Comparison of ENCODE assay signal across 2 fruit fly cellular contexts in the genomic region with DNA sequence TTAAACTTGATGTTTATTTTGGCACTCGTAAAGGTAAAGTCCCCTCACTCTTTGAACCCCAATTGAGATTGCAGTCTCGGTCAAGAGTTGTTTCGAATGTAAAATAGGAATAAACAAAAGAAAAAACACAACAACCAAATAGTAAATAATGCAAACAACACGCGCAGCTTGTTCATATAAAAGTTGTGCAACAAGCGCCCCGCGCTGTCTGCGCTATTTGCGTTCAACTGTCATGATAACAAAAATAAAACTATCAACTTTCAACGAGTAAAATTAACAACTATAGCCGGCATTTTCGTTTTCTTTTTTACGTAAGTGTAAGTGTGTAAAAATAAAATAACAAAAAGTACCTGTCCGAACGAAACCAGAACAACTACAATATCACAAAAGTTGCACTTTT.
TF ChIP-seq lines count a peak whose summit lies in the region.

No protein-coding gene starts in this region.

- no peak for TF ChIP-seq CTCF in whole organism, embryonic (GFP tag; optimal IDR thresholded peaks at IDR 0.05; lab: Kevin White, UChicago)

TF ChIP-seq in whole organism, adult, 20 proteins besides CTCF, POLR2A, EP300 and RAD21:
- TF ChIP-seq cic (GFP tag; optimal IDR thresholded peaks at IDR 0.05; lab: Kevin White, UChicago) (peak; percentile 27), Mnt (GFP tag; optimal IDR thresholded peaks at IDR 0.05; lab: Kevin White, UChicago) (peak; percentile 0), CG14711 (tag; optimal IDR thresholded peaks at IDR 0.05; lab: Kevin White, UChicago) (no peak), kay (GFP tag; lab: Kevin White, UChicago; ENCODE audit: borderline replicate concordance) (peak; percentile 83), CG7101 (tag; optimal IDR thresholded peaks at IDR 0.05; lab: Kevin White, UChicago) (no peak), CG12768 (GFP tag; optimal IDR thresholded peaks at IDR 0.05; lab: Kevin White, UChicago) (peak; percentile 30)

TF ChIP-seq in whole organism, embryonic, 481 proteins besides CTCF, POLR2A, EP300 and RAD21:
- TF ChIP-seq CG7839 (tag; optimal IDR thresholded peaks at IDR 0.05; lab: Kevin White, UChicago): no peak
- TF ChIP-seq kni (GFP tag; optimal IDR thresholded peaks at IDR 0.05; lab: Kevin White, UChicago): no peak
- TF ChIP-seq Asciz (GFP tag; optimal IDR thresholded peaks at IDR 0.05; lab: Kevin White, UChicago): peak; percentile 48
- no peak for TF ChIP-seq CG8281 (tag; optimal IDR thresholded peaks at IDR 0.05; lab: Kevin White, UChicago)
- TF ChIP-seq caup (GFP tag; optimal IDR thresholded peaks at IDR 0.05; lab: Kevin White, UChicago; ENCODE audit: severe bottlenecking): no peak
- TF ChIP-seq CrebB (tag; optimal IDR thresholded peaks at IDR 0.05; lab: Kevin White, UChicago): no peak
- TF ChIP-seq chinmo (GFP tag; IDR thresholded peaks at IDR 0.05; lab: Robert Waterston, UW; ENCODE audit: partially characterized antibody): 0 out of 4 replicates have a peak, but pooled peaks have one; percentile 25
- no peak for TF ChIP-seq H2.0 (GFP tag; IDR thresholded peaks at IDR 0.05; lab: Robert Waterston, UW)
- TF ChIP-seq vnd (GFP tag; IDR thresholded peaks at IDR 0.05; lab: Robert Waterston, UW; ENCODE audit: partially characterized antibody): no peak
- TF ChIP-seq ham (GFP tag; IDR thresholded peaks at IDR 0.05; lab: Robert Waterston, UW): no peak
- TF ChIP-seq CG12155 (GFP tag; optimal IDR thresholded peaks at IDR 0.05; lab: Kevin White, UChicago): no peak
- peak; percentile 25 for TF ChIP-seq Med (GFP tag; lab: Kevin White, UChicago)
- no peak for TF ChIP-seq CG14050 (GFP tag; IDR thresholded peaks at IDR 0.05; lab: Robert Waterston, UW)
- no peak for TF ChIP-seq NC2β (GFP tag; optimal IDR thresholded peaks at IDR 0.05; lab: Kevin White, UChicago)
- no peak for TF ChIP-seq ac (GFP tag; optimal IDR thresholded peaks at IDR 0.05; lab: Kevin White, UChicago)
- TF ChIP-seq crol (GFP tag; IDR thresholded peaks at IDR 0.05; lab: Robert Waterston, UW): no peak
- TF ChIP-seq CG12769 (tag; optimal IDR thresholded peaks at IDR 0.05; lab: Kevin White, UChicago): no peak
- no peak for TF ChIP-seq CG12942 (GFP tag; optimal IDR thresholded peaks at IDR 0.05; lab: Kevin White, UChicago)
- TF ChIP-seq maf-S (GFP tag; optimal IDR thresholded peaks at IDR 0.05; lab: Kevin White, UChicago): no peak
- TF ChIP-seq slbo (GFP tag; IDR thresholded peaks at IDR 0.05; lab: Robert Waterston, UW): no peak
- no peak for TF ChIP-seq nau (GFP tag; optimal IDR thresholded peaks at IDR 0.05; lab: Kevin White, UChicago)
- no peak for TF ChIP-seq CG4360 (GFP tag; IDR thresholded peaks at IDR 0.05; lab: Robert Waterston, UW)
- TF ChIP-seq CG4404 (GFP tag; IDR thresholded peaks at IDR 0.05; lab: Robert Waterston, UW): no peak
- TF ChIP-seq CG17328 (GFP tag; IDR thresholded peaks at IDR 0.05; lab: Robert Waterston, UW): no peak
- peak in 1 of 2 experiments; percentile 72 for TF ChIP-seq Pdp1 (GFP tag; optimal IDR thresholded peaks at IDR 0.05; lab: Kevin White, UChicago)
- no peak for TF ChIP-seq Bdp1 (GFP tag; optimal IDR thresholded peaks at IDR 0.05; lab: Kevin White, UChicago)
- no peak for TF ChIP-seq gcm2 (GFP tag; optimal IDR thresholded peaks at IDR 0.05; lab: Kevin White, UChicago)
- no peak for TF ChIP-seq croc (GFP tag; conservative IDR thresholded peaks at IDR 0.05; lab: Robert Waterston, UW)
- no peak for TF ChIP-seq Mes4 (GFP tag; optimal IDR thresholded peaks at IDR 0.05; lab: Kevin White, UChicago)
- no peak for TF ChIP-seq hkb (optimal IDR thresholded peaks at IDR 0.05; lab: Kevin White, UChicago)
- TF ChIP-seq hkb (GFP tag; IDR thresholded peaks at IDR 0.05; lab: Robert Waterston, UW): 0 out of 2 replicates have a peak, but pooled peaks have one; percentile 8
- TF ChIP-seq CG10959 (GFP tag; IDR thresholded peaks at IDR 0.05; lab: Robert Waterston, UW): no peak
- no peak for TF ChIP-seq Hmr (GFP tag; optimal IDR thresholded peaks at IDR 0.05; lab: Kevin White, UChicago)
- TF ChIP-seq slp2 (GFP tag; optimal IDR thresholded peaks at IDR 0.05; lab: Kevin White, UChicago): no peak
- no peak for TF ChIP-seq CG6854 (GFP tag; optimal IDR thresholded peaks at IDR 0.05; lab: Kevin White, UChicago)
- no peak for TF ChIP-seq Trl (optimal IDR thresholded peaks at IDR 0.05; lab: Kevin White, UChicago)
- TF ChIP-seq Trl (GFP tag; optimal IDR thresholded peaks at IDR 0.05; lab: Kevin White, UChicago): no peak
- peak; percentile 5; the same call in 1 of the 2 replicates for TF ChIP-seq Awh (GFP tag; IDR thresholded peaks at IDR 0.05; lab: Robert Waterston, UW)
- TF ChIP-seq yki (optimal IDR thresholded peaks at IDR 0.05; lab: Kevin White, UChicago): no peak
- TF ChIP-seq CG13123 (GFP tag; optimal IDR thresholded peaks at IDR 0.05; lab: Kevin White, UChicago): no peak
- TF ChIP-seq CG9797 (GFP tag; optimal IDR thresholded peaks at IDR 0.05; lab: Kevin White, UChicago): no peak
- TF ChIP-seq CG32767 (GFP tag; IDR thresholded peaks at IDR 0.05; lab: Robert Waterston, UW): no peak
- TF ChIP-seq CG7357 (GFP tag; IDR thresholded peaks at IDR 0.05; lab: Robert Waterston, UW): no peak
- TF ChIP-seq cad (GFP tag; optimal IDR thresholded peaks at IDR 0.05; lab: Kevin White, UChicago): no peak
- TF ChIP-seq eve (GFP tag; optimal IDR thresholded peaks at IDR 0.05; lab: Kevin White, UChicago): peak in 1 of 2 experiments; percentile 8
- no peak for TF ChIP-seq Mrtf (GFP tag; IDR thresholded peaks at IDR 0.05; lab: Robert Waterston, UW)
- no peak for TF ChIP-seq bbx (GFP tag; IDR thresholded peaks at IDR 0.05; lab: Robert Waterston, UW; ENCODE audit: partially characterized antibody)
- TF ChIP-seq CG11247 (GFP tag; IDR thresholded peaks at IDR 0.05; lab: Robert Waterston, UW): no peak
- TF ChIP-seq Nf-YA (GFP tag; IDR thresholded peaks at IDR 0.05; lab: Robert Waterston, UW): no peak
- TF ChIP-seq Rfx (GFP tag; IDR thresholded peaks at IDR 0.05; lab: Robert Waterston, UW): no peak
- no peak for TF ChIP-seq emc (GFP tag; optimal IDR thresholded peaks at IDR 0.05; lab: Kevin White, UChicago)
- peak; percentile 62 for TF ChIP-seq sens (GFP tag; lab: Kevin White, UChicago)
- TF ChIP-seq D19A (tag; optimal IDR thresholded peaks at IDR 0.05; lab: Kevin White, UChicago): no peak
- TF ChIP-seq onecut (GFP tag; IDR thresholded peaks at IDR 0.05; lab: Robert Waterston, UW): no peak
- TF ChIP-seq ATbp (GFP tag; optimal IDR thresholded peaks at IDR 0.05; lab: Kevin White, UChicago): peak; percentile 42
- no peak for TF ChIP-seq grn (GFP tag; optimal IDR thresholded peaks at IDR 0.05; lab: Kevin White, UChicago)
TF ChIP-seq in whole organism, embryonic: peak in this region for 9.

Comparison
In these comparisons a context has a peak if more than half of its experiments do, and no peak if none do; other contexts are left out.
1. Of the 1 proteins assayed by ChIP-seq in both whole organism, embryonic and whole organism, adult: peak only in whole organism, embryonic: none; only in whole organism, adult: kay; in both: none; in neither: 0.